Fruit fly (Drosophila melanogaster): ENCODE results near the gene CG33511.

DNA sequence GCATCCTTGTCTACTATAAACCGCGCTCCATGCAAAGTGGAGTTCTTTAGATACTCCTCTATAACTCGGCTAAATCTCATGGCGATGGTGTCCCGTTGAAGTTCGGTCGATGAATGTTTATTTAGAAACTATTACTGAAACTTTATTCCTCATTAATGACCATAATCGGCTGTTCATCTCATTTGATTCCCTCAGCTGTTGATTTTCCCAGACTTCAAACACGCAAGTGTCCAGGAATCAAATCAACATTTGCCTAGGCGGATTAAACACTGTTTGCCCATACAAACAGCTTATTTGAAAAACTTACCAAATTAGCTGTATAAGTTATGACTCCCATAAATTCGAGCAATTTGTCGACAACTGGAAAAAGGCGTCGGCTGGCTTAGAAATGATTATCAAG is 6.4 kb upstream of the CG33511 start, which contains the start of gene ppk13:
- TF ChIP-seq bab1 (GFP tag; optimal IDR thresholded peaks at IDR 0.05) (no peak), Clk (GFP tag; optimal IDR thresholded peaks at IDR 0.05) (no peak), Crg-1 (GFP tag; optimal IDR thresholded peaks at IDR 0.05) (no peak), pad (GFP tag; optimal IDR thresholded peaks at IDR 0.05) (no peak), CG12768 (GFP tag; optimal IDR thresholded peaks at IDR 0.05) (no peak), CG7045 (GFP tag; optimal IDR thresholded peaks at IDR 0.05) (no peak)
